Worm (Caenorhabditis elegans) whole organism, L2 larva: ENCODE data around the gene Y59E1A.4.

ENCODE experiments used
- C34F6.9 ChIP-seq: fragments of 150-350 bp; optimal IDR thresholded peaks from 2 replicates; lab custom pipeline; 2014; ENCODE audit warnings: missing biosample characterization, missing genetic modification characterization
- F13H6.1 ChIP-seq: sonication (generic microtip); optimal IDR thresholded peaks from 2 replicates; lab custom pipeline; 2016; ENCODE audit warnings: missing genetic modification characterization, missing compliant biosample characterization
- R02D3.7 ChIP-seq: fragments of 150-350 bp; optimal IDR thresholded peaks from 2 replicates; lab custom pipeline; 2014; ENCODE audit warnings: missing biosample characterization, missing genetic modification characterization
- Y55F3AM.14 ChIP-seq: fragments of 200-800 bp; sonication (Bioruptor generic); optimal IDR thresholded peaks from 2 replicates; lab custom pipeline; 2018; ENCODE audit warnings: mild to moderate bottlenecking, missing genetic modification characterization, missing compliant biosample characterization
- alr-1 ChIP-seq: fragments of 150-350 bp; optimal IDR thresholded peaks from 2 replicates; lab custom pipeline; 2014; ENCODE audit warnings: missing biosample characterization, missing genetic modification characterization
- ama-1 ChIP-seq: fragments of 150-350 bp; optimal IDR thresholded peaks from 2 replicates; lab custom pipeline; 2018; ENCODE audit warnings: inconsistent platforms
- blmp-1 ChIP-seq: sonication (generic microtip); optimal IDR thresholded peaks from 2 replicates; lab custom pipeline; 2017; ENCODE audit warnings: missing genetic modification characterization, mild to moderate bottlenecking, missing compliant biosample characterization, antibody characterized with exemption, moderate library complexity; ENCODE audit not compliant: insufficient read depth
- ceh-16 ChIP-seq: fragments of 150-350 bp; optimal IDR thresholded peaks from 2 replicates; lab custom pipeline; 2014; ENCODE audit warnings: missing biosample characterization, missing genetic modification characterization
- crh-2 ChIP-seq: sonication (generic microtip); optimal IDR thresholded peaks from 2 replicates; lab custom pipeline; 2017; ENCODE audit warnings: missing biosample characterization, missing genetic modification characterization
- elt-3 ChIP-seq: sonication (generic microtip); optimal IDR thresholded peaks from 2 replicates; lab custom pipeline; 2017; ENCODE audit warnings: missing biosample characterization, missing genetic modification characterization
- fos-1 ChIP-seq: fragments of 150-350 bp; optimal IDR thresholded peaks from 2 replicates; lab custom pipeline; 2014; ENCODE audit warnings: missing biosample characterization, missing genetic modification characterization
- gmeb-1 ChIP-seq: fragments of 150-350 bp; optimal IDR thresholded peaks from 2 replicates; lab custom pipeline; 2014; ENCODE audit warnings: missing biosample characterization, missing genetic modification characterization
- lin-11 ChIP-seq: fragments of 150-350 bp; sonication (generic microtip); optimal IDR thresholded peaks from 2 replicates; lab custom pipeline; 2014; ENCODE audit warnings: missing biosample characterization, missing genetic modification characterization, inconsistent platforms, mixed read lengths
- lin-13 ChIP-seq: fragments of 150-350 bp; optimal IDR thresholded peaks from 2 replicates; lab custom pipeline; 2014; ENCODE audit warnings: missing biosample characterization, missing genetic modification reagents, missing genetic modification characterization
- lin-39 ChIP-seq: fragments of 150-350 bp; optimal IDR thresholded peaks from 2 replicates; lab custom pipeline; 2014; ENCODE audit warnings: missing biosample characterization, missing genetic modification reagents, missing genetic modification characterization
- lsy-2 ChIP-seq, 2 experiments: fragments of 150-350 bp in 1 of 2; sonication (generic microtip) in 1 of 2; optimal IDR thresholded peaks; 2 replicates each; lab custom pipeline; 2014 to 2017; ENCODE audit warnings: missing biosample characterization in 2 of 2, missing genetic modification characterization in 2 of 2
- mbf-1 ChIP-seq: sonication (generic microtip); optimal IDR thresholded peaks from 2 replicates; lab custom pipeline; 2017; ENCODE audit warnings: missing biosample characterization, missing genetic modification characterization
- nhr-11 ChIP-seq: fragments of 150-350 bp; optimal IDR thresholded peaks from 2 replicates; lab custom pipeline; 2014; ENCODE audit warnings: missing biosample characterization, missing genetic modification characterization
- nhr-12 ChIP-seq: fragments of 150-350 bp; optimal IDR thresholded peaks from 2 replicates; lab custom pipeline; 2014; ENCODE audit warnings: missing biosample characterization, missing genetic modification characterization
- nhr-129 ChIP-seq: fragments of 150-350 bp; optimal IDR thresholded peaks from 2 replicates; lab custom pipeline; 2014; ENCODE audit warnings: missing biosample characterization, missing genetic modification characterization
- nhr-21 ChIP-seq: fragments of 150-350 bp; optimal IDR thresholded peaks from 2 replicates; lab custom pipeline; 2014; ENCODE audit warnings: missing biosample characterization, missing genetic modification characterization
- nhr-6 ChIP-seq: fragments of 150-350 bp; optimal IDR thresholded peaks from 2 replicates; lab custom pipeline; 2014; ENCODE audit warnings: missing biosample characterization, missing genetic modification characterization
- nhr-77 ChIP-seq: fragments of 150-350 bp; optimal IDR thresholded peaks from 2 replicates; lab custom pipeline; 2014; ENCODE audit warnings: missing biosample characterization, missing genetic modification characterization
- peb-1 ChIP-seq: fragments of 150-350 bp; optimal IDR thresholded peaks from 2 replicates; lab custom pipeline; 2014; ENCODE audit warnings: missing biosample characterization, missing genetic modification characterization
- sem-4 ChIP-seq: fragments of 150-350 bp; optimal IDR thresholded peaks from 2 replicates; lab custom pipeline; 2014; ENCODE audit warnings: missing biosample characterization, missing genetic modification reagents, missing genetic modification characterization
- skn-1 ChIP-seq: sonication (generic microtip); optimal IDR thresholded peaks from 2 replicates; lab custom pipeline; 2017; ENCODE audit warnings: missing biosample characterization, missing genetic modification characterization
- sma-3 ChIP-seq: sonication (generic microtip); optimal IDR thresholded peaks from 2 replicates; lab custom pipeline; 2016; ENCODE audit warnings: missing genetic modification reagents, missing genetic modification characterization, missing compliant biosample characterization
- sma-9 ChIP-seq, 2 experiments: fragments of 150-350 bp in 1 of 2; sonication (generic microtip) in 1 of 2; optimal IDR thresholded peaks; 2 replicates each; lab custom pipeline; 2014 to 2016; ENCODE audit warnings: missing genetic modification characterization in 2 of 2, mild to moderate bottlenecking in 1 of 2, missing biosample characterization in 1 of 2, missing compliant biosample characterization in 1 of 2, missing genetic modification reagents in 1 of 2, moderate library complexity in 1 of 2
- snpc-4 ChIP-seq: fragments of 150-350 bp; optimal IDR thresholded peaks from 2 replicates; lab custom pipeline; 2014; ENCODE audit warnings: missing biosample characterization, missing genetic modification characterization
- unc-39 ChIP-seq: fragments of 150-350 bp; optimal IDR thresholded peaks from 2 replicates; lab custom pipeline; 2014; ENCODE audit warnings: missing biosample characterization, missing genetic modification characterization
- unc-55 ChIP-seq: fragments of 150-350 bp; sonication (generic microtip); optimal IDR thresholded peaks from 3 replicates; lab custom pipeline; 2014; ENCODE audit warnings: missing biosample characterization, missing genetic modification reagents, missing genetic modification characterization
- unc-62 ChIP-seq: fragments of 150-350 bp; optimal IDR thresholded peaks from 2 replicates; lab custom pipeline; 2014; ENCODE audit warnings: missing biosample characterization, missing genetic modification reagents, missing genetic modification characterization
- zag-1 ChIP-seq: fragments of 150-350 bp; optimal IDR thresholded peaks from 2 replicates; lab custom pipeline; 2014; ENCODE audit warnings: missing biosample characterization, missing genetic modification characterization
- ztf-1 ChIP-seq: fragments of 200-800 bp; sonication (Bioruptor generic); conservative IDR thresholded peaks from 2 replicates; pipeline ENCODE4 v1.3.6; 2022; ENCODE audit warnings: missing genetic modification characterization, missing compliant biosample characterization
- ztf-11 ChIP-seq: sonication (generic microtip); optimal IDR thresholded peaks from 2 replicates; lab custom pipeline; 2017; ENCODE audit warnings: missing biosample characterization, missing genetic modification characterization
- ztf-4 ChIP-seq: fragments of 150-350 bp; optimal IDR thresholded peaks from 2 replicates; lab custom pipeline; 2014; ENCODE audit warnings: missing biosample characterization, missing genetic modification characterization

The Y59E1A.4 gene

ce11 chrX:1964828-1965227, 25.0 kb upstream of the Y59E1A.4 start (continued):
- TF ChIP-seq unc-62 (GFP tag; lab: Kevin White, UChicago), result no peak
- peak; percentile 24 for TF ChIP-seq sem-4 (tag; lab: Kevin White, UChicago)
- TF ChIP-seq gmeb-1 (tag; lab: Kevin White, UChicago), result peak; percentile 27
- TF ChIP-seq zag-1 (tag; lab: Kevin White, UChicago), result no peak
- TF ChIP-seq ztf-1 (GFP tag; lab: Robert Waterston, UW), result no peak
- TF ChIP-seq nhr-129, result peak; percentile 81
- no peak for TF ChIP-seq lin-39 (tag; lab: Kevin White, UChicago)
- TF ChIP-seq nhr-12, result no peak
- TF ChIP-seq ztf-11 (tag; lab: Kevin White, UChicago), result no peak
- no peak for TF ChIP-seq ceh-16 (tag; lab: Kevin White, UChicago)
- peak; percentile 52 for TF ChIP-seq lin-13 (GFP tag; lab: Kevin White, UChicago)
- no peak for TF ChIP-seq ztf-4 (tag; lab: Kevin White, UChicago)
- TF ChIP-seq skn-1, result no peak
- TF ChIP-seq R02D3.7 (tag; lab: Kevin White, UChicago), result no peak
- TF ChIP-seq ama-1 (lab: Kevin White, UChicago), result no peak
- no peak for TF ChIP-seq elt-3 (tag; lab: Kevin White, UChicago)
- no peak for TF ChIP-seq Y55F3AM.14
- no peak for TF ChIP-seq blmp-1 (tag; lab: Kevin White, UChicago)
- no peak for TF ChIP-seq snpc-4 (tag; lab: Kevin White, UChicago)

ce11 chrX:1964411-1964810, 24.6 kb upstream of the Y59E1A.4 start:
- TF ChIP-seq lsy-2 (tag; optimal IDR thresholded peaks at IDR 0.05; lab: Kevin White, UChicago) (no peak), R02D3.7 (tag; lab: Kevin White, UChicago) (no peak), unc-62 (GFP tag; lab: Kevin White, UChicago) (no peak), nhr-129 (no peak), sma-9 (GFP tag; optimal IDR thresholded peaks at IDR 0.05; lab: Kevin White, UChicago) (no peak), sma-9 (tag; optimal IDR thresholded peaks at IDR 0.05; lab: Kevin White, UChicago) (no peak), Y55F3AM.14 (no peak), lin-11 (tag; lab: Kevin White, UChicago) (no peak), nhr-6 (tag; lab: Kevin White, UChicago) (no peak), peb-1 (tag; lab: Kevin White, UChicago) (no peak), ztf-11 (tag; lab: Kevin White, UChicago) (no peak), elt-3 (tag; lab: Kevin White, UChicago) (no peak), sem-4 (tag; lab: Kevin White, UChicago) (no peak)

DNA sequence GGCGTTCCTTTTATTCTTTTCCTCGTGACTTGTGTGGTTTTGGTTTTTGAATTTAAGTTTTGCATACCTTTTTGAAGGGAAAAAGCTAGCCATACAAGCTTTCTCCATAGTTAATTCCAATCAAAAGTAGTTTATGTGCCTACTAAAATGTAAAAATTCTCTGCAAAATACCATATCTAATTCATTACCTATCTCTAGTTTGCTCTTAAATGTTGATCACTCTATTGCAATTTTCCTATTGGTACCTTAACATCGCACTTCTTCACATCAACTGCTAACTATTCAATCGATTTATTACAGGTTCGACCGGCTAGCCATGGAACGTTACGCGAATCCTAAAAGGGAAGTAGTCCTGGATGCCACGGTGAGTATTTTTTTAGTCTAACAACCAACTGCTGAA, 22.5 kb upstream of the Y59E1A.4 start, which contains the start of gene F52D2.7:
TSS of gene F52D2.7 (plus strand) at position 301 of the 400 bp plus-strand sequence.
- TF ChIP-seq nhr-12 (no peak), fos-1 (tag; lab: Kevin White, UChicago) (no peak), snpc-4 (tag; lab: Kevin White, UChicago) (no peak), mbf-1 (tag; lab: Kevin White, UChicago) (no peak), nhr-77 (no peak), nhr-21 (tag; lab: Kevin White, UChicago) (no peak)

DNA sequence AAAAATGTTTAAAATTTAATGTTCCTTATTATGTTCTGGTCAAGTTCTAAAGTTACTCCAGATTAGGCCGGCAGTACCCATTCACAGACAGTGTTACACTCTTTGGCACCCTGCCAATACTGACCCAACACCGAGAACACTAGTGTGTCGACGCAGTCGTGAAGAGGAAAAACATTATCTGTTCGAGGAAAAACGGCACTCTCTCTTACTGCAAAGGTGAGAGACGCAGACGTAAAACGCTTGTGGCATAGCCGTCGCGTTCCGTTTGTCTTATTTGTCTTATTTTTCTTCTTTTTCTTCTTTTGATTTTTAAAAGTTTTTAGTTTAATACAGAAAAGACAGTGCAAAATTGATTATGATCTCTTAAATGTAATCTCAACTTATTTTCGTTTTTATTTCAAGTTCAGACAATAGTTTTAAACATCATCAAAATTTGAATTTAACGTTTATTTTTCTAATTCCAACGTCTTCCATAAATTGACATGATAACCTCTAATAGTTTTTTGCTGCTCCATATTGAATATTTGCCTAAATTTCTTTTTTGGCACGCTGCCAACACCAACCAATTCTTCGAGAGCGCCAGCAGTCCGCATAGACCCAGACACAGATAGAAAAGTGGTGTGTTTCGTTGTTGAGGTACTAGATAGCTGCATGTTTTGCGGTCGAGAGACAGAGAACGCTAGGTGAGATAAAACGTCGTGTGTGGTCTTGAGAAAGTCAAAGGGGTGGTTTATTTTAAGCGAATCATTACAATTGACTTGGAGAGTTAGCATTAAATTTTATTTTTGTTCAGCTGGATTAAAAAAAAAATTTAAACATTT, 21.3 kb upstream of the Y59E1A.4 start:
- TF ChIP-seq alr-1 (no peak), lsy-2 (tag; optimal IDR thresholded peaks at IDR 0.05; lab: Kevin White, UChicago) (peak in 1 of 2 experiments; percentile 31), unc-39 (tag; lab: Kevin White, UChicago) (no peak), gmeb-1 (tag; lab: Kevin White, UChicago) (peak; percentile 7), lin-13 (GFP tag; lab: Kevin White, UChicago) (peak; percentile 11), unc-55 (GFP tag; lab: Kevin White, UChicago) (peak; percentile 18), sma-9 (GFP tag; optimal IDR thresholded peaks at IDR 0.05; lab: Kevin White, UChicago) (peak; percentile 9), sma-9 (tag; optimal IDR thresholded peaks at IDR 0.05; lab: Kevin White, UChicago) (no peak), C34F6.9 (tag; lab: Kevin White, UChicago) (peak; percentile 36), nhr-12 (no peak), F13H6.1 (peak; percentile 14), nhr-11 (tag; lab: Kevin White, UChicago) (no peak), crh-2 (tag; lab: Kevin White, UChicago) (peak; percentile 3), sem-4 (tag; lab: Kevin White, UChicago) (no peak), ztf-11 (tag; lab: Kevin White, UChicago) (no peak), skn-1 (no peak), fos-1 (tag; lab: Kevin White, UChicago) (peak; percentile 49), nhr-129 (peak; percentile 41), nhr-77 (no peak), sma-3 (GFP tag; lab: Kevin White, UChicago) (peak; percentile 8)
